Fruit fly (Drosophila melanogaster) whole organism, embryonic: ENCODE data around the gene Pop4.

Experiments used
- CG1233 ChIP-seq: fragments of 200-800 bp; sonication (Bioruptor generic); optimal IDR thresholded peaks from 4 replicates; lab custom pipeline; 2018; ENCODE audit warnings: missing biosample characterization, mild to moderate bottlenecking, missing genetic modification characterization
- CG12942 ChIP-seq: fragments of 200-800 bp; sonication (Bioruptor generic); optimal IDR thresholded peaks from 3 replicates; lab custom pipeline; 2016; ENCODE audit warnings: missing biosample characterization, missing genetic modification characterization
- CG13624 ChIP-seq: fragments of 200-800 bp; sonication (Bioruptor generic); optimal IDR thresholded peaks from 2 replicates; lab custom pipeline; 2016; ENCODE audit warnings: missing biosample characterization, missing genetic modification characterization
- CG14050 ChIP-seq: fragments of 200-800 bp; sonication (Bioruptor generic); IDR thresholded peaks from 3 replicates; pipeline ENCODE4 v1.3.6; 2022; ENCODE audit warnings: missing biosample characterization, missing genetic modification characterization
- CG16813 ChIP-seq: fragments of 200-800 bp; sonication (Bioruptor generic); IDR thresholded peaks from 3 replicates; pipeline ENCODE4 v1.3.6; 2022; ENCODE audit warnings: missing biosample characterization, missing genetic modification characterization; ENCODE audit not compliant: partially characterized antibody
- CG16863 ChIP-seq: fragments of 200-800 bp; sonication (Bioruptor generic); optimal IDR thresholded peaks from 3 replicates; lab custom pipeline; 2016; ENCODE audit warnings: missing biosample characterization, missing genetic modification characterization
- CG17359 ChIP-seq: fragments of 200-800 bp; sonication (Bioruptor generic); optimal IDR thresholded peaks from 3 replicates; lab custom pipeline; 2018; ENCODE audit warnings: missing biosample characterization, mild to moderate bottlenecking, missing genetic modification characterization, moderate library complexity
- CG18476 ChIP-seq: fragments of 200-800 bp; sonication (Bioruptor generic); optimal IDR thresholded peaks from 2 replicates; lab custom pipeline; 2016; ENCODE audit warnings: missing biosample characterization, mild to moderate bottlenecking, missing genetic modification characterization
- CG18599 ChIP-seq: fragments of 200-800 bp; sonication (Bioruptor generic); optimal IDR thresholded peaks from 3 replicates; lab custom pipeline; 2017; ENCODE audit warnings: missing biosample characterization, missing genetic modification characterization, mild to moderate bottlenecking, moderate library complexity, missing genetic modification reagents
- CG2202 ChIP-seq: fragments of 200-800 bp; sonication (Bioruptor generic); optimal IDR thresholded peaks from 2 replicates; lab custom pipeline; 2018; ENCODE audit warnings: missing biosample characterization, mild to moderate bottlenecking, missing genetic modification characterization
- CG30403 ChIP-seq: fragments of 200-800 bp; sonication (Bioruptor generic); optimal IDR thresholded peaks from 3 replicates; lab custom pipeline; 2016; ENCODE audit warnings: missing biosample characterization, missing genetic modification characterization
- CG30431 ChIP-seq: fragments of 200-800 bp; sonication (Bioruptor generic); optimal IDR thresholded peaks from 2 replicates; lab custom pipeline; 2017; ENCODE audit warnings: missing biosample characterization, missing genetic modification characterization
- CG43689 ChIP-seq: fragments of 200-800 bp; sonication (Bioruptor generic); IDR thresholded peaks from 2 replicates; pipeline ENCODE4 v1.3.6; 2022; ENCODE audit warnings: missing biosample characterization, missing genetic modification characterization
- CG5953 ChIP-seq: fragments of 200-800 bp; sonication (Bioruptor generic); IDR thresholded peaks from 2 replicates; pipeline ENCODE4 v1.3.6; 2022; ENCODE audit warnings: missing biosample characterization, missing genetic modification characterization
- CG6854 ChIP-seq: fragments of 200-800 bp; sonication (Bioruptor generic); optimal IDR thresholded peaks from 3 replicates; lab custom pipeline; 2017; ENCODE audit warnings: missing biosample characterization, mild to moderate bottlenecking, missing genetic modification characterization
- Ets65A ChIP-seq: fragments of 200-800 bp; sonication (Bioruptor generic); peaks from one replicate; lab custom pipeline; 2016; ENCODE audit warnings: missing biosample characterization, missing genetic modification characterization
- Ets97D ChIP-seq: fragments of 200-800 bp; sonication (Bioruptor generic); optimal IDR thresholded peaks from 3 replicates; lab custom pipeline; 2016; ENCODE audit warnings: missing biosample characterization, missing genetic modification characterization
- Lim3 ChIP-seq: fragments of 200-800 bp; sonication (Bioruptor generic); IDR thresholded peaks from 2 replicates; pipeline ENCODE4 v1.3.6; 2022; ENCODE audit warnings: missing biosample characterization, missing genetic modification characterization
- MBD-R2 ChIP-seq: fragments of 200-800 bp; sonication (Bioruptor generic); IDR thresholded peaks from 2 replicates; pipeline ENCODE4 v1.3.6; 2022; ENCODE audit warnings: missing biosample characterization, missing genetic modification characterization
- NC2β ChIP-seq: fragments of 200-800 bp; sonication (Bioruptor generic); optimal IDR thresholded peaks from 2 replicates; lab custom pipeline; 2016; ENCODE audit warnings: missing biosample characterization, missing genetic modification characterization
- Sox100B ChIP-seq: fragments of 200-800 bp; sonication (Bioruptor generic); optimal IDR thresholded peaks from 3 replicates; lab custom pipeline; 2018; ENCODE audit warnings: missing biosample characterization, mild to moderate bottlenecking, missing genetic modification characterization
- Ssrp ChIP-seq: fragments of 200-800 bp; sonication (Bioruptor generic); optimal IDR thresholded peaks from 2 replicates; lab custom pipeline; 2018; ENCODE audit warnings: missing biosample characterization, mild to moderate bottlenecking, missing genetic modification characterization, moderate library complexity
- Taf1 ChIP-seq: fragments of 200-800 bp; sonication (Bioruptor generic); IDR thresholded peaks from 2 replicates; pipeline ENCODE4 v1.3.6; 2022; ENCODE audit warnings: missing biosample characterization, missing genetic modification characterization
- al ChIP-seq: fragments of 200-800 bp; sonication (Bioruptor generic); IDR thresholded peaks from 2 replicates; pipeline ENCODE4 v1.3.6; 2022; ENCODE audit warnings: missing biosample characterization, missing genetic modification characterization
- ase ChIP-seq: fragments of 200-800 bp; sonication (Bioruptor generic); IDR thresholded peaks from 3 replicates; pipeline ENCODE4 v1.3.6; 2022; ENCODE audit warnings: missing biosample characterization, missing genetic modification characterization
- danr ChIP-seq: fragments of 200-800 bp; sonication (Bioruptor generic); IDR thresholded peaks from 2 replicates; pipeline ENCODE4 v1.3.6; 2022; ENCODE audit warnings: missing biosample characterization, missing genetic modification characterization
- disco-r ChIP-seq: fragments of 200-800 bp; sonication (Bioruptor generic); optimal IDR thresholded peaks from 2 replicates; lab custom pipeline; 2016; ENCODE audit warnings: missing biosample characterization, missing genetic modification characterization
- dmrt99B ChIP-seq: fragments of 200-800 bp; sonication (Bioruptor generic); optimal IDR thresholded peaks from 2 replicates; lab custom pipeline; 2018; ENCODE audit warnings: missing biosample characterization, mild to moderate bottlenecking, missing genetic modification characterization, moderate library complexity
- dpn ChIP-seq, 2 experiments: fragments of 200-800 bp; sonication (Bioruptor generic); optimal IDR thresholded peaks; 3 replicates each; lab custom pipeline; 2016; ENCODE audit warnings: missing biosample characterization in 2 of 2, missing genetic modification characterization in 2 of 2
- fd64A ChIP-seq: fragments of 200-800 bp; sonication (Bioruptor generic); optimal IDR thresholded peaks from 3 replicates; lab custom pipeline; 2018; ENCODE audit warnings: missing biosample characterization, mild to moderate bottlenecking, missing genetic modification characterization
- gem ChIP-seq: fragments of 200-800 bp; sonication (Bioruptor generic); optimal IDR thresholded peaks from 2 replicates; lab custom pipeline; 2019; ENCODE audit warnings: missing biosample characterization, mild to moderate bottlenecking, missing genetic modification characterization, moderate library complexity
- gsb ChIP-seq: fragments of 200-800 bp; sonication (Bioruptor generic); IDR thresholded peaks from 2 replicates; pipeline ENCODE4 v1.3.6; 2022; ENCODE audit warnings: missing biosample characterization, missing genetic modification characterization
- ind ChIP-seq: fragments of 200-800 bp; sonication (Bioruptor generic); optimal IDR thresholded peaks from 3 replicates; lab custom pipeline; 2016; ENCODE audit warnings: missing biosample characterization, missing genetic modification characterization
- ken ChIP-seq: fragments of 200-800 bp; sonication (Bioruptor generic); IDR thresholded peaks from 3 replicates; pipeline ENCODE4 v1.3.6; 2022; ENCODE audit warnings: missing biosample characterization, missing genetic modification characterization
- knrl ChIP-seq: fragments of 200-800 bp; sonication (Bioruptor generic); IDR thresholded peaks from 3 replicates; pipeline ENCODE4 v1.3.6; 2022; ENCODE audit warnings: missing biosample characterization, missing genetic modification characterization; ENCODE audit not compliant: partially characterized antibody
- lilli ChIP-seq: fragments of 200-800 bp; sonication (Bioruptor generic); optimal IDR thresholded peaks from 3 replicates; lab custom pipeline; 2016; ENCODE audit warnings: missing biosample characterization, missing genetic modification characterization
- lmd ChIP-seq: fragments of 200-800 bp; sonication (Bioruptor generic); IDR thresholded peaks from 2 replicates; pipeline ENCODE4 v1.3.6; 2022; ENCODE audit warnings: missing biosample characterization, missing genetic modification characterization
- nau ChIP-seq: fragments of 200-800 bp; sonication (Bioruptor generic); optimal IDR thresholded peaks from 3 replicates; lab custom pipeline; 2017; ENCODE audit warnings: missing biosample characterization, mild to moderate bottlenecking, missing genetic modification characterization, missing genetic modification reagents
- odd ChIP-seq: fragments of 200-800 bp; sonication (Bioruptor generic); optimal IDR thresholded peaks from 2 replicates; lab custom pipeline; 2017; ENCODE audit warnings: missing biosample characterization, mild to moderate bottlenecking, missing genetic modification characterization
- p53 ChIP-seq: fragments of 200-800 bp; sonication (Bioruptor generic); optimal IDR thresholded peaks from 2 replicates; lab custom pipeline; 2016; ENCODE audit warnings: missing biosample characterization, missing genetic modification characterization
- peb ChIP-seq: fragments of 200-800 bp; sonication (Bioruptor generic); IDR thresholded peaks from 2 replicates; pipeline ENCODE4 v1.3.6; 2022; ENCODE audit warnings: missing biosample characterization, missing genetic modification characterization
- pum ChIP-seq: fragments of 200-800 bp; sonication (Bioruptor generic); optimal IDR thresholded peaks from 2 replicates; lab custom pipeline; 2016; ENCODE audit warnings: missing biosample characterization, missing genetic modification characterization
- sd ChIP-seq: fragments of 200-800 bp; sonication (Bioruptor generic); optimal IDR thresholded peaks from 3 replicates; lab custom pipeline; 2018; ENCODE audit warnings: missing biosample characterization, mild to moderate bottlenecking, missing genetic modification characterization, moderate library complexity
- sens ChIP-seq: fragments of 200-800 bp; sonication (Bioruptor generic); peaks from one replicate; lab custom pipeline; 2016; ENCODE audit warnings: missing biosample characterization, missing genetic modification characterization
- sens-2 ChIP-seq: fragments of 200-800 bp; sonication (Bioruptor generic); IDR thresholded peaks from 2 replicates; pipeline ENCODE4 v1.3.6; 2022; ENCODE audit warnings: missing biosample characterization, missing genetic modification characterization
- sim ChIP-seq: fragments of 200-800 bp; sonication (Bioruptor generic); IDR thresholded peaks from 2 replicates; pipeline ENCODE4 v1.3.6; 2022; ENCODE audit warnings: missing biosample characterization, missing genetic modification characterization
- tin ChIP-seq: fragments of 200-800 bp; sonication (Bioruptor generic); optimal IDR thresholded peaks from 3 replicates; lab custom pipeline; 2016; ENCODE audit warnings: missing biosample characterization, missing genetic modification characterization
- vfl ChIP-seq: fragments of 200-800 bp; sonication (Bioruptor generic); optimal IDR thresholded peaks from 2 replicates; lab custom pipeline; 2016; ENCODE audit warnings: missing biosample characterization, missing genetic modification characterization
- zfh1 ChIP-seq: fragments of 200-800 bp; sonication (Bioruptor generic); IDR thresholded peaks from 3 replicates; pipeline ENCODE4 v1.3.6; 2022; ENCODE audit warnings: missing biosample characterization, missing genetic modification characterization
- zfh2 ChIP-seq: fragments of 200-800 bp; sonication (Bioruptor generic); optimal IDR thresholded peaks from 2 replicates; lab custom pipeline; 2016; ENCODE audit warnings: missing biosample characterization, missing genetic modification characterization

Gene Pop4

dm6 chr3L:8024278-8025140 lies 46.1 kb upstream of the Pop4 start (continued):
- TF ChIP-seq knrl (no peak), CG2202 (tag; lab: Kevin White, UChicago) (no peak), CG43689 (no peak), pum (GFP tag; lab: Kevin White, UChicago) (no peak), tin (GFP tag; lab: Kevin White, UChicago) (peak; percentile 19), CG12942 (GFP tag; lab: Kevin White, UChicago) (no peak), dpn (GFP tag; optimal IDR thresholded peaks at IDR 0.05; lab: Kevin White, UChicago) (peak in 1 of 2 experiments; percentile 12), ken (GFP tag; lab: Robert Waterston, UW) (no peak), lmd (peak; percentile 72), MBD-R2 (GFP tag; lab: Robert Waterston, UW) (no peak), danr (GFP tag; lab: Robert Waterston, UW) (peak; percentile 44; the same call in 1 of the 2 replicates), lilli (GFP tag; lab: Kevin White, UChicago) (peak; percentile 48), CG5953 (no peak), p53 (no peak), NC2β (GFP tag; lab: Kevin White, UChicago) (no peak), CG6854 (peak; percentile 27), zfh1 (peak; percentile 63; the same call in 1 of the 3 replicates), CG13624 (peak; percentile 12), CG18476 (GFP tag; lab: Kevin White, UChicago) (peak; percentile 41), sens (GFP tag; lab: Kevin White, UChicago) (peak; percentile 52), Taf1 (peak; percentile 63), zfh2 (GFP tag; lab: Kevin White, UChicago) (peak; percentile 5), odd (peak; percentile 38), vfl (no peak), nau (GFP tag; lab: Kevin White, UChicago) (no peak), al (GFP tag; lab: Robert Waterston, UW) (peak; percentile 77), fd64A (no peak), sd (tag; lab: Kevin White, UChicago) (peak; percentile 100), CG16813 (GFP tag; lab: Robert Waterston, UW) (no peak), disco-r (GFP tag; lab: Kevin White, UChicago) (no peak), CG18599 (GFP tag; lab: Kevin White, UChicago) (peak; percentile 36), CG30403 (GFP tag; lab: Kevin White, UChicago) (peak; percentile 40), sim (GFP tag; lab: Robert Waterston, UW) (no peak), Ets97D (no peak), CG17359 (tag; lab: Kevin White, UChicago) (peak; percentile 47), gsb (GFP tag; lab: Robert Waterston, UW) (peak; percentile 56), dmrt99B (tag; lab: Kevin White, UChicago) (peak; percentile 68), gem (tag; lab: Kevin White, UChicago) (peak; percentile 65), CG14050 (GFP tag; lab: Robert Waterston, UW) (peak; percentile 14; the same call in 1 of the 3 replicates), Sox100B (GFP tag; lab: Kevin White, UChicago) (peak; percentile 69), ind (GFP tag; lab: Kevin White, UChicago) (peak; percentile 57), CG1233 (GFP tag; lab: Kevin White, UChicago) (peak; percentile 43), ase (GFP tag; lab: Robert Waterston, UW) (peak; percentile 74; the same call in 2 of the 3 replicates), peb (no peak), sens-2 (GFP tag; lab: Robert Waterston, UW) (0 out of 2 replicates have a peak, but pooled peaks have one; percentile 17), Ets65A (GFP tag; lab: Kevin White, UChicago) (peak; percentile 49), Ssrp (tag; lab: Kevin White, UChicago) (peak; percentile 31), CG30431 (GFP tag; lab: Kevin White, UChicago) (no peak), CG16863 (GFP tag; lab: Kevin White, UChicago) (no peak), Lim3 (no peak)
